Worm (Caenorhabditis elegans) whole organism, L3 larva: ENCODE measurements around the gene fbxa-104.

Source experiments
- ZK546.5 ChIP-seq: sonication (generic microtip); optimal IDR thresholded peaks from 2 replicates; lab custom pipeline; 2017; ENCODE audit warnings: missing biosample characterization, missing genetic modification characterization
- ceh-16 ChIP-seq: sonication (generic microtip); optimal IDR thresholded peaks from 2 replicates; lab custom pipeline; 2017; ENCODE audit warnings: missing biosample characterization, missing genetic modification characterization
- daf-12 ChIP-seq: fragments of 150-350 bp; optimal IDR thresholded peaks from 2 replicates; lab custom pipeline; 2014; ENCODE audit warnings: missing biosample characterization, missing genetic modification reagents, missing genetic modification characterization
- egl-27 ChIP-seq: sonication (generic microtip); optimal IDR thresholded peaks from 4 replicates; lab custom pipeline; 2017; ENCODE audit warnings: missing biosample characterization, missing genetic modification reagents, missing genetic modification characterization
- fkh-10 ChIP-seq: sonication (generic microtip); optimal IDR thresholded peaks from 2 replicates; lab custom pipeline; 2017; ENCODE audit warnings: missing biosample characterization, missing genetic modification reagents, missing genetic modification characterization
- nhr-11 ChIP-seq: fragments of 150-350 bp; optimal IDR thresholded peaks from 2 replicates; lab custom pipeline; 2014; ENCODE audit warnings: missing biosample characterization, missing genetic modification characterization
- skn-1 ChIP-seq: fragments of 150-350 bp; optimal IDR thresholded peaks from 2 replicates; lab custom pipeline; 2014; ENCODE audit warnings: missing biosample characterization, missing genetic modification characterization

DNA sequence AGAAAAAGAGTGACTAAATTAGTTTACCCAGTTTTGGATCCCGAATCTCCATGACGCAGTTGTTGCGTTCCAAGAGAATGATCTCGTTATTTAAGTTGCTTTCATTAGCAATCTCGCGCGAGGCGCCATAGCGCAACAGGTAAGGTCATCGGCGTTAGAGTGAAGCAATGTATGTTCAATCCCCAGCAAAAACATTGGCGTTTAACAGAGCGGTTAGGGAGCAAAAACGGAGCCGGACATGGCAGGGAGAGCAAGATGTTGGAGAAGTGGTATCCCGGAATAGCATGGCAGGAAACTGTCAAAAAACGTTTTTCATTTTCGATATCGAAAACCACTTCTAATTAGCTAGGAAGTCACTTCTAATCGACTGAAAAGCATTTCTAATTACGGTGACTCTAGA is 30.8 kb upstream of the fbxa-104 start:
- TF ChIP-seq egl-27 (tag; lab: Kevin White, UChicago) (no peak), skn-1 (no peak), ZK546.5 (tag; lab: Kevin White, UChicago) (no peak), nhr-11 (tag; lab: Kevin White, UChicago) (no peak), daf-12 (tag; lab: Kevin White, UChicago) (no peak), ceh-16 (tag; lab: Kevin White, UChicago) (no peak), fkh-10 (GFP tag; lab: Kevin White, UChicago) (no peak)
